Worm (Caenorhabditis elegans): ENCODE results near the gene sucl-2.
A peak's percentile ranks its signal among the peaks of the same experiment; 100 is the strongest.

sucl-2 gene

DNA sequence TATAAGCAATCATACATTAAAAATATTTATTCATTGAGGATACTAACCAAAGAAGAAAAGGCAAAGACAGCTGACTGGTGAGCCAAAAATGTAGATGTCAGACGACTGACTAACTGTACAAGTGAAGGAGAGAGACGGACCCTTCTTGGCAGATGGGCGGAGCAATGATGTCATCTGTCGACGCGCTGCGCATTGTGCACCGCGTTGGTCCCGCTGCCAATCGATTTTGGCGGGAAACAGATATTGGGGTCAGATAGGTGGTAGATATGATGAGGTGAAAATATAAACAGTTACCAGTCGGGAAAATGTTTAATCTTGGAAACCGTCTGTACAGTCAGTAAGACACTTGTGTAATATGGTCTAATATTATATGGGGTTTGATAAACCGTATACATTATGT lies 31.3 kb downstream of the sucl-2 start, which contains the start of gene T24C4.2:
Gene T24C4.2 (minus strand): TSS at position 101 of the 400 bp plus-strand sequence.
- TF ChIP-seq ets-4 (tag; optimal IDR thresholded peaks at IDR 0.05) (no peak), hlh-8 (tag; optimal IDR thresholded peaks at IDR 0.05) (no peak), hlh-6 (tag; optimal IDR thresholded peaks at IDR 0.05) (no peak), odd-2 (tag; optimal IDR thresholded peaks at IDR 0.05) (no peak), pag-3 (tag; optimal IDR thresholded peaks at IDR 0.05; ENCODE audit: borderline replicate concordance) (no peak), unc-86 (tag; optimal IDR thresholded peaks at IDR 0.05) (no peak), ceh-19 (GFP tag; optimal IDR thresholded peaks at IDR 0.05) (no peak), npax-4 (tag; optimal IDR thresholded peaks at IDR 0.05) (no peak), ceh-22 (tag; optimal IDR thresholded peaks at IDR 0.05) (no peak), syd-9 (tag; optimal IDR thresholded peaks at IDR 0.05) (no peak), lin-11 (tag; optimal IDR thresholded peaks at IDR 0.05) (no peak), madf-2 (tag; optimal IDR thresholded peaks at IDR 0.05) (no peak), ceh-18 (tag; optimal IDR thresholded peaks at IDR 0.05) (no peak), K02D7.2 (tag; optimal IDR thresholded peaks at IDR 0.05) (no peak), fax-1 (tag; optimal IDR thresholded peaks at IDR 0.05) (no peak), zip-5 (tag; optimal IDR thresholded peaks at IDR 0.05) (no peak)

DNA sequence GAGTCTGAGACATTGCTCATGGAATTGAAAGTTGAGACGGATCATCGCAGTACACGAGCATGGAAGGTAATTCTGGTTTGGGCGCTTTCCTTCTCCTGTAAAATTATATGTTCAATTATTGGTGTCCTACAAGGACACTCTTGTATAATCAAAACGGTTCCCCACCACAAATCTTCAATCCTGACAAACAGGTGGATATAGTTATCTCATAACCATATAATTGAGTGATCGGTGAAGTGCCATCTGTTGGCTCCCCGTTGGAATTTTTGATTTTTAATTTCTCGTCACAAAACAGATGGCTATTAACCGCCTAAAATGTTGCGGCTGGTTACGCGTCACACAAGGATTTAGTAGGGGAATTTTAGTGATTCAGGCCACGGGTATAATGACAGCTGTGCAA lies 32.3 kb downstream of the sucl-2 start:
- TF ChIP-seq fax-1 (tag; optimal IDR thresholded peaks at IDR 0.05) (no peak), ahr-1 (tag; optimal IDR thresholded peaks at IDR 0.05) (no peak), hlh-13 (GFP tag; optimal IDR thresholded peaks at IDR 0.05) (no peak), elt-4 (tag; optimal IDR thresholded peaks at IDR 0.05) (no peak), ceh-14 (tag; optimal IDR thresholded peaks at IDR 0.05) (no peak), sox-2 (GFP tag; IDR thresholded peaks at IDR 0.05) (no peak), ttx-3 (tag; optimal IDR thresholded peaks at IDR 0.05) (no peak), eyg-1 (tag; optimal IDR thresholded peaks at IDR 0.05) (no peak), ceh-34 (tag; optimal IDR thresholded peaks at IDR 0.05) (no peak), ceh-24 (tag; optimal IDR thresholded peaks at IDR 0.05) (no peak), unc-3 (GFP tag; conservative IDR thresholded peaks at IDR 0.05) (no peak), unc-3 (tag; optimal IDR thresholded peaks at IDR 0.05) (no peak), sox-4 (tag; optimal IDR thresholded peaks at IDR 0.05) (no peak), unc-86 (tag; optimal IDR thresholded peaks at IDR 0.05) (no peak), ref-2 (tag; optimal IDR thresholded peaks at IDR 0.05) (no peak), hlh-8 (tag; optimal IDR thresholded peaks at IDR 0.05) (no peak), fkh-10 (GFP tag; optimal IDR thresholded peaks at IDR 0.05) (no peak)

DNA sequence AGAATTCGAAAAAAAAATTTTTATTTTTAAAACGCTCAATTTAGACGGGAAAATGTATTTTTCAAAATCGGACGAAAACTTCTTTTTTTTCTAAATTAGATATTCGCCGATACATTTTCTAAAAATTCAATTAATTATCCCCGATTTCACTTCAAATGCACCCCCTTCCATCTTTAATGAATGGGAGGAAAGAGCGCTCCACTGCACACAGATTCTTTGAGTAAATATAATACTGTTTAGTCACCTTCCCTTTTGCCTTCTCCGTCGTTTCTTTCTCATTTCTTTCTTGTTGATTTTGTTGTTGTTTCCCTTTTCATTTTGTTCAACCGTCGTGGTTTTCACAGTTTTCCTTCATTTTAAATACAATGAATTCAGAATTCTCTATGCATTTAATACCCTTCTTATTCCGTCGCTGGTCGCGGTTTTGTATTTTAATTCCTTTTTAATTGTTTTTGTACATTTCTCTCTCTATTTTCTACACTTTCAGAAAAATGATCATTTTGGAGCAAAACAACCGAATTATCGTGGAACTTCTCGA lies 39.3 kb downstream of the sucl-2 start, which contains the start of gene arx-4:
Gene arx-4 (plus strand): TSS at position 488 of the 538 bp plus-strand sequence.
- no peak for TF ChIP-seq pros-1 (tag; optimal IDR thresholded peaks at IDR 0.05)
- TF ChIP-seq unc-42 (tag; optimal IDR thresholded peaks at IDR 0.05), result peak; percentile 95
- TF ChIP-seq pag-3 (tag; optimal IDR thresholded peaks at IDR 0.05; ENCODE audit: borderline replicate concordance), result no peak
- TF ChIP-seq ets-4 (tag; optimal IDR thresholded peaks at IDR 0.05), result no peak
- TF ChIP-seq F13H6.1 (tag; optimal IDR thresholded peaks at IDR 0.05), result no peak
- no peak for TF ChIP-seq pax-1 (tag; optimal IDR thresholded peaks at IDR 0.05)
- TF ChIP-seq ahr-1 (tag; optimal IDR thresholded peaks at IDR 0.05), result no peak
- peak; percentile 28 for TF ChIP-seq ceh-31 (tag; optimal IDR thresholded peaks at IDR 0.05)

DNA sequence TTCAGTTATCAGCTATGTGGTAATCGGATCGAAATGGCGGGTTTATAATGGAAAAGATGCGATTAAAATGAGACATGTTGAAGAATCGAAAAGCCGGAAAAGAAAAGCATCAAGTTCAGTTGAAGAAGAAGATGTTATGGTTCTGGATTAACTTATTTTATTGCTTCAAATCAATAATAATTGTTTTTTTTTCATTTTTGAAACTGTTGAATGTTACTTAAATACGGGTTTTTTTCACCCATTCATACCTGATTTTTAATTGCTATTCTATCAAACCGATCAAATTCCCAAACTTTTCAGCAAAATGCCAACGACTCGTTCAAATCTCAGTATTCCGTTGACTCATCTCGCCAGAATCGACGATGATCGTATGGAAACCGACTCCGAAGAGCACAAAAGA lies 41.3 kb downstream of the sucl-2 start, which contains the start of gene exos-4.2:
Gene exos-4.2 (plus strand): TSS at position 301 of the 400 bp plus-strand sequence.
- no peak for TF ChIP-seq hlh-13 (GFP tag; optimal IDR thresholded peaks at IDR 0.05)
- TF ChIP-seq che-1 (tag; optimal IDR thresholded peaks at IDR 0.05), result no peak
- TF ChIP-seq ceh-22 (tag; optimal IDR thresholded peaks at IDR 0.05), result no peak
- no peak for TF ChIP-seq zip-5 (tag; optimal IDR thresholded peaks at IDR 0.05)
- TF ChIP-seq hlh-15 (tag; optimal IDR thresholded peaks at IDR 0.05), result no peak
- no peak for TF ChIP-seq ceh-14 (tag; optimal IDR thresholded peaks at IDR 0.05)
- no peak for TF ChIP-seq nhr-232 (tag; optimal IDR thresholded peaks at IDR 0.05)
- TF ChIP-seq ceh-19 (GFP tag; optimal IDR thresholded peaks at IDR 0.05), result no peak
- no peak for TF ChIP-seq unc-55 (GFP tag; optimal IDR thresholded peaks at IDR 0.05)
- no peak for TF ChIP-seq C38D4.7 (GFP tag; optimal IDR thresholded peaks at IDR 0.05)
- TF ChIP-seq ceh-34 (tag; optimal IDR thresholded peaks at IDR 0.05), result no peak
- no peak for TF ChIP-seq lim-6 (tag; optimal IDR thresholded peaks at IDR 0.05)
- TF ChIP-seq hlh-30 (tag; optimal IDR thresholded peaks at IDR 0.05; ENCODE audit: insufficient read depth), result no peak
- no peak for TF ChIP-seq pat-9 (tag; optimal IDR thresholded peaks at IDR 0.05)

Data from whole organism, late embryonic.